Fruit fly (Drosophila melanogaster): ENCODE results near the gene M1BP.

Gene M1BP

DNA sequence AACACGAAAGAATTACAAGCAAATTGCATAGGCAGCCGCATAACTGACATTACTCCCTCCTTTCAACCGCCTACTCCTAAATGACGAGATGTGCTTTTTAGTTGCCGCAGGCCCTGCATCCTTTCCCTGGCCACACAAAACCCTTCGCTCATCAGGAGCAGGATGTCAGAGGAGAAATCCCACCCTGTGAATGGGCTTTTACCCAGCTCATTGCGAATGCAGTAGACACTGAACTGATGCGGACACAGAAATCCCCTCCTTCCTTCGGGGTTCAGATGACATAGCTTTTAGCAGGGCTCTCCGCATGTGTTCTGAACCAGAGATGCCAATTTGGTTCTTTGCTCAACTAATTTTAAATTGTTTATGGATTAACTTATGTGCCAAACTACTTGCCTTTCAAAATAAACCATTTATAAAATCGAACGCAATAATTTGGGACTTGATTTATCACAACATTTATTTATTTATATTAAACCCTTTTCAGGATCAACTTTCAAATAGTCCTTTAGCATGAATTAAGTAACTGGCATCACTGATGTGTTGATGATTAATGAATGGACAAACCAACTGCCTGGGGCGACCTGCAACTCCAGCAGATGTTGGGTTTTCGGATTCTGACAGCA is 7.8 kb upstream of the M1BP start (continued):
- TF ChIP-seq her (GFP tag; optimal IDR thresholded peaks at IDR 0.05) (no peak), CG2199 (GFP tag; IDR thresholded peaks at IDR 0.05) (peak; percentile 92; the same call in 2 of the 3 replicates), CG2889 (GFP tag; IDR thresholded peaks at IDR 0.05) (no peak), E2f1 (GFP tag; IDR thresholded peaks at IDR 0.05) (no peak), tup (GFP tag; optimal IDR thresholded peaks at IDR 0.05) (no peak), exex (tag; optimal IDR thresholded peaks at IDR 0.05) (no peak), CG15073 (GFP tag; optimal IDR thresholded peaks at IDR 0.05) (no peak), amos (GFP tag; IDR thresholded peaks at IDR 0.05; ENCODE audit: partially characterized antibody) (no peak), Trl (optimal IDR thresholded peaks at IDR 0.05) (no peak), Trl (GFP tag; optimal IDR thresholded peaks at IDR 0.05) (no peak), ato (GFP tag; IDR thresholded peaks at IDR 0.05; ENCODE audit: partially characterized antibody) (no peak), CG10431 (GFP tag; optimal IDR thresholded peaks at IDR 0.05) (no peak), Hr51 (GFP tag; optimal IDR thresholded peaks at IDR 0.05) (no peak), CG34376 (GFP tag; optimal IDR thresholded peaks at IDR 0.05) (no peak), CG17359 (tag; optimal IDR thresholded peaks at IDR 0.05) (no peak), CG12744 (GFP tag; optimal IDR thresholded peaks at IDR 0.05) (no peak), CG2202 (tag; optimal IDR thresholded peaks at IDR 0.05) (no peak), CG10321 (GFP tag; IDR thresholded peaks at IDR 0.05) (no peak), CG17912 (GFP tag; optimal IDR thresholded peaks at IDR 0.05) (no peak), Mad (GFP tag; optimal IDR thresholded peaks at IDR 0.05) (no peak), CG10209 (GFP tag; optimal IDR thresholded peaks at IDR 0.05) (no peak), bigmax (GFP tag; optimal IDR thresholded peaks at IDR 0.05) (no peak), CG6254 (GFP tag; optimal IDR thresholded peaks at IDR 0.05) (no peak), nom (GFP tag; optimal IDR thresholded peaks at IDR 0.05) (peak; percentile 36)

DNA sequence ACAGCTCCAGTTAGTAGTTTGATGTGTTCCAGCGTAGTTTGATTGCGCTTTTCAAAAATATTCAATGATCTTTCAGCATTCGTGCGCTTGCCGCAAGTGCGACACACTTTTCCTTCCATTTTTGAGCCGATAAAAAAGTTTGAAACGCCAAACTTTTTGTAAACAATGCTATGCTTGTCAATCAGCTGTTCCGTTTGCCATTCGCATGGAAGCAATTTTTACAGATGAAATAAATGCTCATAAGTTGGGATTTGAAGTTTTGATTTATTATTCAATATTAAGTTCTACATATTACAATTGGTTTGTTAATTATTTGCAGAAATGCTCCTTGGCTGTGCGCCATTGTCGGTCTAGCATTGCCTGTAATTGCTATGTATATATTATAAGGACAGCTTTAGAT is 2.0 kb downstream of the M1BP start, which contains the start of gene ranshi:
ranshi (minus strand) TSS at position 152 of the 400 bp plus-strand sequence.
- TF ChIP-seq CG11085 (GFP tag; IDR thresholded peaks at IDR 0.05) (no peak), row (GFP tag; IDR thresholded peaks at IDR 0.05) (peak; percentile 11; the same call in 1 of the 3 replicates), MBD-R2 (GFP tag; IDR thresholded peaks at IDR 0.05) (peak; percentile 77), chinmo (GFP tag; IDR thresholded peaks at IDR 0.05; ENCODE audit: partially characterized antibody) (no peak), vfl (GFP tag; optimal IDR thresholded peaks at IDR 0.05) (no peak), Med (GFP tag) (peak; percentile 28), Sry-δ (GFP tag; optimal IDR thresholded peaks at IDR 0.05) (no peak), CG12299 (tag; optimal IDR thresholded peaks at IDR 0.05) (no peak), crp (GFP tag; optimal IDR thresholded peaks at IDR 0.05) (peak in 1 of 2 experiments; percentile 79), CG34224 (GFP tag; IDR thresholded peaks at IDR 0.05; ENCODE audit: partially characterized antibody) (0 out of 3 replicates have a peak, but pooled peaks have one; percentile 16), CG4404 (GFP tag; IDR thresholded peaks at IDR 0.05) (no peak), pzg (GFP tag; optimal IDR thresholded peaks at IDR 0.05) (peak; percentile 15)

DNA sequence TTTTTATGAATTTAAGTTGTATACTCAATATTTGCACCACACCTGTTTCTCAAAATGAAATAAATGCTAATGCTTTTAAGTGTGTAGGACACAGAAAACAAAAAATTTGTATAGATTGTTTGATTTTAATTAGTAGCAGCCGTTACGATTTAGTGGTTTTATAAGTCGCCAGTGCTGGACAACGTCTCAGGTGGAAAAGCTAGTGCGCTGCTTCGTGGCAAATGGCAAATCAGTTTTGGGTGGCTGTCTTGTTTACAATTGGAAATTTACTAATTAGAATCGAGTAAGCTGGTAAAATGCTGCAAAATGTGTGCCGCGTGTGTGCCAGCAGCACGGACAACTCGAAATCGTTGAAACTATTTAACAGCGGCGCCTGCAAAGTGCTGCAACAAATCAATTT is 4.9 kb downstream of the M1BP start, which contains the start of gene CG8159:
CG8159 (plus strand) TSS at position 223 of the 400 bp plus-strand sequence.
- no peak for TF ChIP-seq ind (GFP tag; optimal IDR thresholded peaks at IDR 0.05)
- no peak for TF ChIP-seq lbe (GFP tag; optimal IDR thresholded peaks at IDR 0.05)
- TF ChIP-seq CG10267 (tag; optimal IDR thresholded peaks at IDR 0.05): peak; percentile 81
- TF ChIP-seq Dip3 (GFP tag; optimal IDR thresholded peaks at IDR 0.05): no peak
- TF ChIP-seq Dp (GFP tag; optimal IDR thresholded peaks at IDR 0.05): peak; percentile 63
- TF ChIP-seq Hr78 (GFP tag; optimal IDR thresholded peaks at IDR 0.05): no peak
- no peak for TF ChIP-seq CG3163 (GFP tag; optimal IDR thresholded peaks at IDR 0.05)
- no peak for TF ChIP-seq tap (tag; optimal IDR thresholded peaks at IDR 0.05)
- TF ChIP-seq CG6854 (GFP tag; optimal IDR thresholded peaks at IDR 0.05): no peak
- TF ChIP-seq CG13624 (GFP tag; optimal IDR thresholded peaks at IDR 0.05): no peak
- TF ChIP-seq CG5180 (GFP tag; optimal IDR thresholded peaks at IDR 0.05): no peak
- peak; percentile 93 for TF ChIP-seq Myb (GFP tag; optimal IDR thresholded peaks at IDR 0.05)
- TF ChIP-seq gfzf (GFP tag; optimal IDR thresholded peaks at IDR 0.05): peak; percentile 7

Data from whole organism, embryonic.